Fruit fly (Drosophila melanogaster): Measurements from ENCODE around the gene isoQC.
"Not testable (repeated sequence)": the region's sequence is repeated elsewhere in the genome, so short reads cannot be mapped to it uniquely, and the experiment has no call there.

dm6 chr3L:20499536-20499935, 25.3 kb downstream of the isoQC start, which contains the start of gene CG18281:
- not testable (repeated sequence) for TF ChIP-seq dmrt93B, woc, foxo (GFP tag; optimal IDR thresholded peaks at IDR 0.05)

All from whole organism, wandering third instar larva.